Fruit fly (Drosophila melanogaster): ENCODE measurements around the gene NimA.

NimA gene

DNA sequence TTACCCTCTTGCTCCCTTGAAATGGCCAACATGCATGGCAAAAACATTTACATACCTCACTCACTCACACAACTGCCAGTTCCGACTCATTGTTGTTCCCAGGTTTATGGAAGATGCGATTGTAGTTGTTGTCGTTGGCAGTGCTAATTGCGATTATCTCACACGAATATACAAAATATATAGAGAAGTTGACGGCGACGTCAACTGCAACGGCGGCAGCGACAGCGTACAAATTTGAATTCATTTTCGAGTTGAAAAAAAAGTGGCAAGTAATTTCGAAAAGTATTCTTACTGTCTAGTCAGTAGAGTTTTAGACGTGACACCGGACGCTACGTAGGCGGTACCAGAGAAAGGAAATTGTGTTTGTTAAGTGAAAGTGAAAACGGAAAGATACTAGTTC lies 42.9 kb upstream of the NimA start, which contains the start of gene Ance-3:
Gene Ance-3, plus strand, starts transcription at position 301 of the 400 bp plus-strand sequence.
- TF ChIP-seq Drgx (GFP tag; IDR thresholded peaks at IDR 0.05) (no peak), aop (GFP tag; IDR thresholded peaks at IDR 0.05) (no peak), oc (tag; optimal IDR thresholded peaks at IDR 0.05) (no peak), Nf-YA (GFP tag; IDR thresholded peaks at IDR 0.05) (no peak), NC2α (GFP tag; optimal IDR thresholded peaks at IDR 0.05) (no peak), run (tag; optimal IDR thresholded peaks at IDR 0.05) (no peak), luna (GFP tag; optimal IDR thresholded peaks at IDR 0.05) (no peak), CG12155 (GFP tag; optimal IDR thresholded peaks at IDR 0.05) (no peak), CG14860 (GFP tag; IDR thresholded peaks at IDR 0.05; ENCODE audit: partially characterized antibody) (no peak), CG5245 (GFP tag; optimal IDR thresholded peaks at IDR 0.05) (no peak), CG3838 (GFP tag; optimal IDR thresholded peaks at IDR 0.05) (no peak), az2 (GFP tag; optimal IDR thresholded peaks at IDR 0.05) (no peak), BEAF-32 (GFP tag; optimal IDR thresholded peaks at IDR 0.05) (no peak), bowl (GFP tag; IDR thresholded peaks at IDR 0.05) (no peak), Mes4 (GFP tag; optimal IDR thresholded peaks at IDR 0.05) (no peak)

DNA sequence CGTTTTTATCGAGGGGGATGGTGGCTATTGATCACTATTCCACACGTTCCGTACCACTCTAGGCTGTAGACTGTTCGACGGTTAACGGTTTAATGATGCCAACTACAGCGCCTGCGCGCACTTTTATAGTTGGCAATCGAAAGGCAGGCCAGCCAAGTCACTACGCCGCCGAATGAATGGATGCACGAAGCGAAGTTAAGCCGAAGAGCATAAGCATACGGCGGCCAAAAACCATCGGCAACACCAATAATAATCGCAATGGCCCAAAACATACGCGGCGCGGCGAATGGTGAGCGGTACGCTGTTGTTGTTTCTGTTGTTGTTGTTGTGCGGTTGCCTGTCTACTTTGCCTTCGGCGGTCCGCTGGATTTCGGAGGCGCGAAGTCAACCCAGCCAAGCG lies 33.9 kb upstream of the NimA start, which contains the start of gene Vajk1:
Gene Vajk1, minus strand, starts transcription at position 101 of the 400 bp plus-strand sequence.
- TF ChIP-seq CG17612 (GFP tag; IDR thresholded peaks at IDR 0.05) (0 out of 2 replicates have a peak, but pooled peaks have one; percentile 5), TFAM (GFP tag; optimal IDR thresholded peaks at IDR 0.05) (no peak), Ets65A (GFP tag) (peak; percentile 68), CG15601 (tag; optimal IDR thresholded peaks at IDR 0.05) (no peak), CG3847 (GFP tag; IDR thresholded peaks at IDR 0.05) (0 out of 2 replicates have a peak, but pooled peaks have one; percentile 21), pum (GFP tag; optimal IDR thresholded peaks at IDR 0.05) (no peak), CG4360 (GFP tag; IDR thresholded peaks at IDR 0.05) (peak; percentile 38; the same call in 1 of the 2 replicates)

DNA sequence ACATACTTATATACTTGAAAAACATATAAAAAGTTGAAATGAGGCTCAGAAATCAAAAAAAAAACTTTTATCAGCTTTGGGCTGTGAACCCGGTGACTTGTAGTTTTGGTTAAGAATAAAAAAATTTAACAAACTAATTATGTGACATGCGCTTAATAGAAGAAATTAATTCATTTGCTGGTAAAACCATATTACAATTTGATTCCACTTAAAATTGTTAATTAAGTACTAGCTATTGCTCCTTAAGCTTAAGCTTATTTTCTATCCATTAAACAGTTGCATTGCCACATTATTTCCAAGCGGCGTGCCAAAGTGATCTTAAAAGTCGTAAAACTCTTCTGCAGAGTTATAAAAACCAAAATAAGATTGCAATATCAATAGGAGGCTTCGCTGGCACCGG lies 33.4 kb upstream of the NimA start:
- TF ChIP-seq Ets65A (GFP tag) (peak; percentile 25), Lpt (GFP tag; optimal IDR thresholded peaks at IDR 0.05) (no peak), sob (GFP tag; IDR thresholded peaks at IDR 0.05) (no peak)

DNA sequence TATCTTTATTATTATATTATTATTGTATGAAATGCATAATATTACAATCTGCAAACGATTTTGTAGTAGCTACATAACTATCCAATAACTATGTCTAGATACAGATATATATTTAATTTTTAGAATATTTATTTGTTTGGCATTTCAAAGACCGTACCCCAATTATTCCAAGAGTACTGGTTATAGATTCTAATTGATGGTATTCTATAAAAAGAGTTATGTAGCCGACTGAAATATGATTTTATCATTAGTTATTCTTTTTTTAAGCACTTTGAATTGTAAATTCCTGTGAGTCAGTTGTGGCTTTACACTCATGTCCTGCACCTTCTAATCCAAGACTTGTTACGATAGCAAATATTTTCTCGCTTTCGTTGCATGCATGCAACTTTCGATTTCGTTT lies 31.6 kb upstream of the NimA start:
- TF ChIP-seq bbx (GFP tag; IDR thresholded peaks at IDR 0.05; ENCODE audit: partially characterized antibody) (no peak), psq (GFP tag; optimal IDR thresholded peaks at IDR 0.05) (no peak), CG10431 (GFP tag; optimal IDR thresholded peaks at IDR 0.05) (no peak), Sin3A (optimal IDR thresholded peaks at IDR 0.05) (no peak), CG2120 (GFP tag; optimal IDR thresholded peaks at IDR 0.05) (no peak), NFAT (GFP tag; IDR thresholded peaks at IDR 0.05) (no peak), Hr39 (optimal IDR thresholded peaks at IDR 0.05) (no peak), Kr (GFP tag; optimal IDR thresholded peaks at IDR 0.05) (no peak)

DNA sequence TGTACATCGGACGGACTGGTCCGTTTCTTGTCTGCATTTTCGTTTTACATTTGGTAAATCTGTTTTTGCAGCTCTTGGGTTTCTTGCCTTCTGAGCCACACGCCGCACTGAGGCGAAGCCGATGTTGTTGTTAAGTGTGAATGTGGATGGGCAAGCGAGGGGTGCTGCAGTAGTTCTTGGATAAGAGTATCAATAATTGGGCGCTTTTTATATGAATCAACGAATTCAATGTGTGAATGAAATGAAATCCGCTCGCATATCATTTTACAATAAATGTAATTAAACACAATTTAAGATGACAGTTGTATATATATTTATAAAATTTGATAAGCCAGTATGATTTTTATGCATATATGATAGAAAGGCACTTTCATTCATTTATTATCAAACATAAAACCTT lies 28.9 kb upstream of the NimA start:
- TF ChIP-seq her (GFP tag; optimal IDR thresholded peaks at IDR 0.05) (no peak), CG14441 (GFP tag; IDR thresholded peaks at IDR 0.05) (0 out of 2 replicates have a peak, but pooled peaks have one; percentile 19), Drgx (GFP tag; IDR thresholded peaks at IDR 0.05) (peak; percentile 39; the same call in 1 of the 2 replicates), Atf-2 (GFP tag; optimal IDR thresholded peaks at IDR 0.05) (no peak), zen (tag; optimal IDR thresholded peaks at IDR 0.05) (peak; percentile 14), CG6175 (GFP tag; IDR thresholded peaks at IDR 0.05) (0 out of 3 replicates have a peak, but pooled peaks have one; percentile 24), CG30431 (GFP tag; optimal IDR thresholded peaks at IDR 0.05) (no peak), CG10654 (GFP tag; optimal IDR thresholded peaks at IDR 0.05) (no peak), CG11504 (tag; optimal IDR thresholded peaks at IDR 0.05) (peak; percentile 3), CG9932 (GFP tag; IDR thresholded peaks at IDR 0.05) (no peak), ERR (GFP tag; optimal IDR thresholded peaks at IDR 0.05) (no peak), CG18476 (GFP tag; optimal IDR thresholded peaks at IDR 0.05) (peak; percentile 62)
